Worm (Caenorhabditis elegans) whole organism, young adult: ENCODE measurements around the gene ZK792.12.

Experiments
- F52B5.7 ChIP-seq: sonication (generic microtip); optimal IDR thresholded peaks from 2 replicates; lab custom pipeline; 2016; ENCODE audit warnings: mild to moderate bottlenecking, missing genetic modification characterization, missing compliant biosample characterization
- ZK185.1 ChIP-seq: sonication (generic microtip); optimal IDR thresholded peaks from 2 replicates; lab custom pipeline; 2016; ENCODE audit warnings: mild to moderate bottlenecking, missing genetic modification characterization, missing compliant biosample characterization; ENCODE audit not compliant: poor library complexity, severe bottlenecking
- aptf-2 ChIP-seq: fragments of 200-800 bp; sonication (Bioruptor generic); conservative IDR thresholded peaks from 2 replicates; pipeline ENCODE4 v1.3.6; 2022; ENCODE audit warnings: missing genetic modification reagents, missing genetic modification characterization, missing compliant biosample characterization
- athp-1 ChIP-seq: sonication (generic microtip); optimal IDR thresholded peaks from 2 replicates; lab custom pipeline; 2017; ENCODE audit warnings: mild to moderate bottlenecking, missing genetic modification characterization, missing compliant biosample characterization
- bed-2 ChIP-seq: fragments of 200-800 bp; sonication (Bioruptor generic); IDR thresholded peaks from 2 replicates; pipeline ENCODE4 v1.3.6; 2022; ENCODE audit warnings: missing genetic modification reagents, missing genetic modification characterization, missing compliant biosample characterization
- cebp-1 ChIP-seq, 2 experiments: fragments of 200-800 bp in 1 of 2; sonication (Bioruptor generic) in 1 of 2; sonication (generic microtip) in 1 of 2; IDR thresholded peaks in 1 of 2; optimal IDR thresholded peaks in 1 of 2; 2 replicates each; pipeline versions ENCODE4 v1.3.6 to Lab custom; 2017 to 2022; ENCODE audit warnings: missing compliant biosample characterization in 2 of 2, missing genetic modification characterization in 2 of 2, mild to moderate bottlenecking in 1 of 2, missing genetic modification reagents in 1 of 2, moderate library complexity in 1 of 2
- ceh-40 ChIP-seq: fragments of 200-800 bp; sonication (Bioruptor generic); IDR thresholded peaks from 2 replicates; pipeline ENCODE4 v1.3.6; 2022; ENCODE audit warnings: missing genetic modification characterization, missing compliant biosample characterization
- ceh-58 ChIP-seq: fragments of 200-800 bp; sonication (Bioruptor generic); IDR thresholded peaks from 2 replicates; pipeline ENCODE4 v1.3.6; 2022; ENCODE audit warnings: missing genetic modification characterization, missing compliant biosample characterization
- ceh-79 ChIP-seq: sonication (generic microtip); optimal IDR thresholded peaks from 2 replicates; lab custom pipeline; 2017; ENCODE audit warnings: mild to moderate bottlenecking, missing genetic modification characterization, missing compliant biosample characterization
- chd-7 ChIP-seq: sonication (generic microtip); optimal IDR thresholded peaks from 2 replicates; lab custom pipeline; 2016; ENCODE audit warnings: mild to moderate bottlenecking, missing genetic modification characterization, moderate library complexity, missing compliant biosample characterization
- dox-1 ChIP-seq: fragments of 200-800 bp; sonication (Bioruptor generic); IDR thresholded peaks from 2 replicates; pipeline ENCODE4 v1.3.6; 2022; ENCODE audit warnings: missing genetic modification reagents, missing genetic modification characterization, missing compliant biosample characterization
- efl-1 ChIP-seq: fragments of 150-350 bp; optimal IDR thresholded peaks from 2 replicates; lab custom pipeline; 2014; ENCODE audit warnings: missing biosample characterization, missing genetic modification reagents, missing genetic modification characterization
- egrh-3 ChIP-seq: fragments of 200-800 bp; sonication (Bioruptor generic); IDR thresholded peaks from 2 replicates; pipeline ENCODE4 v1.3.6; 2022; ENCODE audit warnings: missing genetic modification reagents, missing genetic modification characterization, missing compliant biosample characterization
- ets-4 ChIP-seq: fragments of 200-800 bp; sonication (Bioruptor generic); optimal IDR thresholded peaks from 2 replicates; lab custom pipeline; 2018; ENCODE audit warnings: mild to moderate bottlenecking, missing genetic modification characterization, missing compliant biosample characterization
- fkh-3 ChIP-seq: sonication (generic microtip); optimal IDR thresholded peaks from 2 replicates; lab custom pipeline; 2016; ENCODE audit warnings: mild to moderate bottlenecking, missing genetic modification characterization, missing compliant biosample characterization
- hsf-1 ChIP-seq: fragments of 200-800 bp; sonication (Bioruptor generic); IDR thresholded peaks from 2 replicates; pipeline ENCODE4 v1.3.6; 2022; ENCODE audit warnings: missing genetic modification reagents, missing genetic modification characterization, missing compliant biosample characterization
- lag-1 ChIP-seq: fragments of 200-800 bp; sonication (Bioruptor generic); IDR thresholded peaks from 2 replicates; pipeline ENCODE4 v1.3.6; 2022; ENCODE audit warnings: missing genetic modification reagents, missing genetic modification characterization, missing compliant biosample characterization
- let-607 ChIP-seq, 2 experiments: fragments of 200-800 bp in 1 of 2; sonication (Bioruptor generic) in 1 of 2; sonication (generic microtip) in 1 of 2; optimal IDR thresholded peaks; 2 replicates each; lab custom pipeline; 2016 to 2018; ENCODE audit warnings: mild to moderate bottlenecking in 2 of 2, missing compliant biosample characterization in 2 of 2, missing genetic modification characterization in 2 of 2, moderate library complexity in 2 of 2, missing genotype in 1 of 2
- lin-26 ChIP-seq: fragments of 200-800 bp; sonication (Bioruptor generic); IDR thresholded peaks from 2 replicates; pipeline ENCODE4 v1.3.6; 2022; ENCODE audit warnings: missing genetic modification reagents, missing genetic modification characterization, missing compliant biosample characterization
- lin-54 ChIP-seq: fragments of 200-800 bp; sonication (Bioruptor generic); optimal IDR thresholded peaks from 2 replicates; lab custom pipeline; 2018; ENCODE audit warnings: mild to moderate bottlenecking, missing genetic modification characterization, missing compliant biosample characterization
- madf-10 ChIP-seq: sonication (generic microtip); optimal IDR thresholded peaks from 2 replicates; lab custom pipeline; 2016; ENCODE audit warnings: mild to moderate bottlenecking, missing genetic modification characterization, missing compliant biosample characterization
- mcd-1 ChIP-seq: fragments of 200-800 bp; sonication (Bioruptor generic); IDR thresholded peaks from 2 replicates; pipeline ENCODE4 v1.3.6; 2022; ENCODE audit warnings: missing genetic modification reagents, missing genetic modification characterization, missing compliant biosample characterization
- mel-28 ChIP-seq: sonication (generic microtip); optimal IDR thresholded peaks from 2 replicates; lab custom pipeline; 2016; ENCODE audit warnings: borderline replicate concordance, mild to moderate bottlenecking, missing genetic modification characterization, missing compliant biosample characterization
- mes-4 ChIP-seq: sonication (generic microtip); optimal IDR thresholded peaks from 2 replicates; lab custom pipeline; 2016; ENCODE audit warnings: missing genotype, missing genetic modification characterization, missing compliant biosample characterization
- nfya-2 ChIP-seq: fragments of 200-800 bp; sonication (Bioruptor generic); IDR thresholded peaks from 2 replicates; pipeline ENCODE4 v1.3.6; 2022; ENCODE audit warnings: missing genetic modification reagents, missing genetic modification characterization, missing compliant biosample characterization
- nfyb-1 ChIP-seq: fragments of 200-800 bp; sonication (Bioruptor generic); IDR thresholded peaks from 2 replicates; pipeline ENCODE4 v1.3.6; 2022; ENCODE audit warnings: missing genetic modification reagents, missing genetic modification characterization, missing compliant biosample characterization
- nhr-179 ChIP-seq: sonication (generic microtip); optimal IDR thresholded peaks from 2 replicates; lab custom pipeline; 2016; ENCODE audit warnings: mild to moderate bottlenecking, missing genetic modification characterization, missing compliant biosample characterization
- rpc-1 ChIP-seq, 2 experiments: fragments of 150-350 bp in 1 of 2; sonication (generic microtip) in 1 of 2; optimal IDR thresholded peaks; 2 replicates each; lab custom pipeline; 2014 to 2018; ENCODE audit warnings: missing biosample characterization in 1 of 2, missing genetic modification characterization in 1 of 2, missing genetic modification reagents in 1 of 2, missing genotype in 1 of 2
- sea-2 ChIP-seq: fragments of 200-800 bp; sonication (Bioruptor generic); IDR thresholded peaks from 2 replicates; pipeline ENCODE4 v1.3.6; 2022; ENCODE audit warnings: missing genetic modification characterization, missing compliant biosample characterization
- snpc-3.4 ChIP-seq: sonication (generic microtip); optimal IDR thresholded peaks from 2 replicates; lab custom pipeline; 2017; ENCODE audit warnings: missing genetic modification characterization, mild to moderate bottlenecking, missing compliant biosample characterization, antibody characterized with exemption, moderate library complexity, missing genotype, missing genetic modification reagents
- somi-1 ChIP-seq: fragments of 200-800 bp; sonication (Bioruptor generic); optimal IDR thresholded peaks from 2 replicates; lab custom pipeline; 2018; ENCODE audit warnings: mild to moderate bottlenecking, missing genetic modification characterization, missing compliant biosample characterization
- ztf-22 ChIP-seq: fragments of 200-800 bp; sonication (Bioruptor generic); optimal IDR thresholded peaks from 2 replicates; lab custom pipeline; 2018; ENCODE audit warnings: mild to moderate bottlenecking, missing genetic modification characterization, moderate library complexity, missing compliant biosample characterization
- ztf-25 ChIP-seq: fragments of 200-800 bp; sonication (Bioruptor generic); IDR thresholded peaks from 2 replicates; pipeline ENCODE4 v1.3.6; 2022; ENCODE audit warnings: missing genetic modification reagents, missing genetic modification characterization, missing compliant biosample characterization
- ztf-3 ChIP-seq: fragments of 200-800 bp; sonication (Bioruptor generic); optimal IDR thresholded peaks from 2 replicates; lab custom pipeline; 2018; ENCODE audit warnings: mild to moderate bottlenecking, missing genetic modification characterization, missing compliant biosample characterization

ZK792.12 gene

ce11 chrIV:11697514-11697913 lies 3.9 kb downstream of the ZK792.12 start:
- TF ChIP-seq ZK185.1 (tag; lab: Kevin White, UChicago), result no peak

ce11 chrIV:11700100-11700499 lies 6.5 kb downstream of the ZK792.12 start:
- no peak for TF ChIP-seq cebp-1 (GFP tag; IDR thresholded peaks at IDR 0.05; lab: Robert Waterston, UW)
- no peak for TF ChIP-seq cebp-1 (tag; optimal IDR thresholded peaks at IDR 0.05; lab: Kevin White, UChicago)
- no peak for TF ChIP-seq hsf-1
- TF ChIP-seq mes-4 (tag; lab: Kevin White, UChicago), result no peak
- TF ChIP-seq nhr-179, result no peak
- TF ChIP-seq mel-28, result no peak
- no peak for TF ChIP-seq lag-1
- TF ChIP-seq athp-1 (tag; lab: Kevin White, UChicago), result no peak
- no peak for TF ChIP-seq ets-4 (GFP tag; lab: Kevin White, UChicago)
- TF ChIP-seq ceh-40, result no peak
- TF ChIP-seq nfyb-1 (GFP tag; lab: Robert Waterston, UW), result no peak
- no peak for TF ChIP-seq ztf-25 (GFP tag; lab: Robert Waterston, UW)
- TF ChIP-seq fkh-3, result no peak
- no peak for TF ChIP-seq sea-2 (GFP tag; lab: Robert Waterston, UW)
- TF ChIP-seq let-607 (tag; optimal IDR thresholded peaks at IDR 0.05; lab: Kevin White, UChicago), result no peak

- TF ChIP-seq ceh-58 (no peak), aptf-2 (no peak), snpc-3.4 (tag; lab: Kevin White, UChicago) (no peak), bed-2 (GFP tag; lab: Robert Waterston, UW) (no peak), dox-1 (GFP tag; lab: Robert Waterston, UW) (no peak), madf-10 (tag; lab: Kevin White, UChicago) (no peak), ets-4 (GFP tag; lab: Kevin White, UChicago) (no peak), F52B5.7 (no peak), lin-26 (GFP tag; lab: Robert Waterston, UW) (no peak), nfya-2 (GFP tag; lab: Robert Waterston, UW) (no peak), ztf-22 (GFP tag; lab: Kevin White, UChicago) (no peak), rpc-1 (optimal IDR thresholded peaks at IDR 0.05; lab: Kevin White, UChicago) (no peak), rpc-1 (tag; optimal IDR thresholded peaks at IDR 0.05; lab: Kevin White, UChicago) (no peak), fkh-3 (no peak), chd-7 (tag; lab: Kevin White, UChicago) (no peak), ceh-79 (tag; lab: Kevin White, UChicago) (no peak)
These were observed 7.2 kb downstream of the ZK792.12 start, which contains the start of gene dpy-20 for ce11 chrIV:11700752-11701151. Gene dpy-20, minus strand, starts transcription at chrIV:11700852.

ce11 chrIV:11701878-11702277 lies 8.3 kb downstream of the ZK792.12 start:
- TF ChIP-seq mcd-1 (GFP tag; lab: Robert Waterston, UW) (no peak), somi-1 (GFP tag; lab: Kevin White, UChicago) (no peak)

- TF ChIP-seq nhr-179 (no peak), efl-1 (no peak), mel-28 (no peak), ztf-3 (no peak), chd-7 (tag; lab: Kevin White, UChicago) (no peak), egrh-3 (no peak), lin-54 (GFP tag; lab: Kevin White, UChicago) (no peak)
These were observed 10.2 kb downstream of the ZK792.12 start, which contains the start of the genes T22B3.3 and alg-3 for ce11 chrIV:11703685-11704296. Gene T22B3.3, minus strand, starts transcription at chrIV:11703785. Gene alg-3, plus strand, starts transcription at chrIV:11704246.
